Fruit fly (Drosophila melanogaster): ENCODE data around the gene CG31253.

CG31253 gene

dm6 chr3R:27988647-27989430, 28.5 kb upstream of the CG31253 start (continued):
- no peak for TF ChIP-seq CG11560 (tag; IDR thresholded peaks at IDR 0.05)
- TF ChIP-seq CG2712 (tag; optimal IDR thresholded peaks at IDR 0.05): peak; percentile 17
- TF ChIP-seq E2f1 (GFP tag; IDR thresholded peaks at IDR 0.05): no peak
- peak; percentile 23 for TF ChIP-seq Myb (GFP tag; optimal IDR thresholded peaks at IDR 0.05)
- no peak for TF ChIP-seq bowl (GFP tag; IDR thresholded peaks at IDR 0.05)
- peak; percentile 47 for TF ChIP-seq CG1603 (tag; optimal IDR thresholded peaks at IDR 0.05)
- no peak for TF ChIP-seq HLH4C (GFP tag; IDR thresholded peaks at IDR 0.05; ENCODE audit: partially characterized antibody)
- TF ChIP-seq crol (GFP tag; IDR thresholded peaks at IDR 0.05): peak; percentile 85
- no peak for TF ChIP-seq BEAF-32 (GFP tag; optimal IDR thresholded peaks at IDR 0.05)
- TF ChIP-seq D (optimal IDR thresholded peaks at IDR 0.05): no peak
- peak; percentile 24 for TF ChIP-seq D (GFP tag; optimal IDR thresholded peaks at IDR 0.05)
- peak; percentile 34; the same call in 1 of the 2 replicates for TF ChIP-seq Bgb (GFP tag; IDR thresholded peaks at IDR 0.05; ENCODE audit: partially characterized antibody)
- no peak for TF ChIP-seq Neu2 (GFP tag; optimal IDR thresholded peaks at IDR 0.05; ENCODE audit: borderline replicate concordance)
- TF ChIP-seq CG34422 (GFP tag; IDR thresholded peaks at IDR 0.05): peak; percentile 44; the same call in 2 of the 3 replicates
- no peak for TF ChIP-seq disco-r (GFP tag; optimal IDR thresholded peaks at IDR 0.05)
- peak; percentile 58 for TF ChIP-seq CG14441 (GFP tag; IDR thresholded peaks at IDR 0.05)
- peak; percentile 4 for TF ChIP-seq nerfin-1 (tag; optimal IDR thresholded peaks at IDR 0.05)
- TF ChIP-seq prd (optimal IDR thresholded peaks at IDR 0.05): no peak
- TF ChIP-seq prd (GFP tag; IDR thresholded peaks at IDR 0.05): peak; percentile 53; the same call in 2 of the 3 replicates
- TF ChIP-seq nom (GFP tag; optimal IDR thresholded peaks at IDR 0.05): no peak
- peak in 1 of 2 experiments; percentile 36 for TF ChIP-seq Hr51 (GFP tag; optimal IDR thresholded peaks at IDR 0.05)
- TF ChIP-seq HmgZ (tag; optimal IDR thresholded peaks at IDR 0.05): no peak
- TF ChIP-seq CG10543 (GFP tag; optimal IDR thresholded peaks at IDR 0.05): peak; percentile 7
- TF ChIP-seq al (GFP tag; IDR thresholded peaks at IDR 0.05): no peak
- no peak for TF ChIP-seq CG6854 (GFP tag; optimal IDR thresholded peaks at IDR 0.05)
- no peak for TF ChIP-seq NC2α (GFP tag; optimal IDR thresholded peaks at IDR 0.05)
- TF ChIP-seq lab (GFP tag; optimal IDR thresholded peaks at IDR 0.05): peak; percentile 19
- TF ChIP-seq CG17385 (GFP tag; optimal IDR thresholded peaks at IDR 0.05): peak; percentile 8
- no peak for TF ChIP-seq CG2129 (GFP tag; IDR thresholded peaks at IDR 0.05; ENCODE audit: partially characterized antibody)
- TF ChIP-seq CG6254 (GFP tag; optimal IDR thresholded peaks at IDR 0.05): no peak
- no peak for TF ChIP-seq CG17328 (GFP tag; IDR thresholded peaks at IDR 0.05)
- peak; percentile 82 for TF ChIP-seq Ets65A (GFP tag)
- TF ChIP-seq CG1233 (GFP tag; optimal IDR thresholded peaks at IDR 0.05): peak; percentile 25
- no peak for TF ChIP-seq Lim3 (GFP tag; IDR thresholded peaks at IDR 0.05)
- peak; percentile 48 for TF ChIP-seq Sox100B (GFP tag; optimal IDR thresholded peaks at IDR 0.05)
- no peak for TF ChIP-seq CG43689 (GFP tag; IDR thresholded peaks at IDR 0.05)
- peak; percentile 12 for TF ChIP-seq tin (GFP tag; optimal IDR thresholded peaks at IDR 0.05)
- no peak for TF ChIP-seq Fer3 (tag; optimal IDR thresholded peaks at IDR 0.05)
- no peak for TF ChIP-seq CG8290 (GFP tag; optimal IDR thresholded peaks at IDR 0.05)
- peak in 1 of 2 experiments; percentile 51 for TF ChIP-seq CG8290 (tag; optimal IDR thresholded peaks at IDR 0.05)
- peak; percentile 69 for TF ChIP-seq CG9932 (GFP tag; IDR thresholded peaks at IDR 0.05)
- TF ChIP-seq bigmax (GFP tag; optimal IDR thresholded peaks at IDR 0.05): no peak
- TF ChIP-seq CG14965 (GFP tag; optimal IDR thresholded peaks at IDR 0.05; ENCODE audit: borderline replicate concordance): no peak
- peak; percentile 98 for TF ChIP-seq CG12769 (tag; optimal IDR thresholded peaks at IDR 0.05)
- TF ChIP-seq CG7987 (GFP tag; optimal IDR thresholded peaks at IDR 0.05): no peak
- TF ChIP-seq bsh (GFP tag; optimal IDR thresholded peaks at IDR 0.05): peak in 1 of 2 experiments; percentile 35
- peak; percentile 65 for TF ChIP-seq CG9437 (GFP tag; optimal IDR thresholded peaks at IDR 0.05)
- peak; percentile 43 for TF ChIP-seq CG14667 (GFP tag; IDR thresholded peaks at IDR 0.05)
- peak; percentile 54; the same call in 1 of the 2 replicates for TF ChIP-seq Ptx1 (GFP tag; IDR thresholded peaks at IDR 0.05)
